Fruit fly (Drosophila melanogaster) whole organism, embryonic: Measurements from ENCODE around the gene CG14153.

Source experiments
- B-H1 ChIP-seq: fragments of 200-800 bp; sonication (Bioruptor generic); IDR thresholded peaks from 3 replicates; pipeline ENCODE4 v1.3.6; 2022; ENCODE audit warnings: missing biosample characterization, missing genetic modification characterization
- BtbVII ChIP-seq: fragments of 200-800 bp; sonication (Bioruptor generic); optimal IDR thresholded peaks from 3 replicates; lab custom pipeline; 2017; ENCODE audit warnings: missing biosample characterization, mild to moderate bottlenecking, missing genetic modification characterization
- CG10209 ChIP-seq: fragments of 200-800 bp; sonication (Bioruptor generic); optimal IDR thresholded peaks from 3 replicates; lab custom pipeline; 2017; ENCODE audit warnings: missing biosample characterization, mild to moderate bottlenecking, missing genetic modification characterization, missing genetic modification reagents
- CG10321 ChIP-seq: fragments of 200-800 bp; sonication (Bioruptor generic); IDR thresholded peaks from 2 replicates; pipeline ENCODE4 v1.3.6; 2022; ENCODE audit warnings: missing biosample characterization, missing genetic modification characterization
- CG10431 ChIP-seq: fragments of 200-800 bp; sonication (Bioruptor generic); optimal IDR thresholded peaks from 3 replicates; lab custom pipeline; 2018; ENCODE audit warnings: missing biosample characterization, mild to moderate bottlenecking, missing genetic modification characterization
- CG10543 ChIP-seq: fragments of 200-800 bp; sonication (Bioruptor generic); optimal IDR thresholded peaks from 3 replicates; lab custom pipeline; 2017; ENCODE audit warnings: missing biosample characterization, mild to moderate bottlenecking, missing genetic modification characterization, moderate library complexity
- CG10654 ChIP-seq: fragments of 200-800 bp; sonication (Bioruptor generic); optimal IDR thresholded peaks from 2 replicates; lab custom pipeline; 2016; ENCODE audit warnings: missing biosample characterization, missing genetic modification characterization
- CG11696 ChIP-seq: fragments of 200-800 bp; sonication (Bioruptor generic); IDR thresholded peaks from 2 replicates; pipeline ENCODE4 v1.3.6; 2022; ENCODE audit warnings: missing biosample characterization, missing genetic modification characterization
- CG13123 ChIP-seq: fragments of 200-800 bp; sonication (Bioruptor generic); optimal IDR thresholded peaks from 2 replicates; lab custom pipeline; 2016; ENCODE audit warnings: missing biosample characterization, missing genetic modification characterization
- CG13296 ChIP-seq: fragments of 200-800 bp; sonication (Bioruptor generic); optimal IDR thresholded peaks from 3 replicates; lab custom pipeline; 2018; ENCODE audit warnings: missing biosample characterization, mild to moderate bottlenecking, missing genetic modification characterization
- CG13775 ChIP-seq: fragments of 200-800 bp; sonication (Bioruptor generic); optimal IDR thresholded peaks from 3 replicates; lab custom pipeline; 2017; ENCODE audit warnings: missing biosample characterization, mild to moderate bottlenecking, missing genetic modification characterization
- CG13894 ChIP-seq: fragments of 200-800 bp; sonication (Bioruptor generic); optimal IDR thresholded peaks from 3 replicates; lab custom pipeline; 2018; ENCODE audit warnings: missing biosample characterization, mild to moderate bottlenecking, missing genetic modification characterization, moderate library complexity
- CG14667 ChIP-seq: fragments of 200-800 bp; sonication (Bioruptor generic); IDR thresholded peaks from 2 replicates; pipeline ENCODE4 v1.3.6; 2022; ENCODE audit warnings: missing biosample characterization, missing genetic modification characterization
- CG1529 ChIP-seq: fragments of 200-800 bp; sonication (Bioruptor generic); optimal IDR thresholded peaks from 3 replicates; lab custom pipeline; 2018; ENCODE audit warnings: missing biosample characterization, missing genetic modification characterization
- CG16779 ChIP-seq: fragments of 200-800 bp; sonication (Bioruptor generic); IDR thresholded peaks from 2 replicates; pipeline ENCODE4 v1.3.6; 2022; ENCODE audit warnings: missing biosample characterization, missing genetic modification characterization
- CG18262 ChIP-seq: fragments of 200-800 bp; optimal IDR thresholded peaks from 3 replicates; lab custom pipeline; 2019; ENCODE audit warnings: missing biosample characterization, mild to moderate bottlenecking, missing genetic modification characterization, moderate library complexity
- CG3065 ChIP-seq: fragments of 200-800 bp; sonication (Bioruptor generic); optimal IDR thresholded peaks from 2 replicates; lab custom pipeline; 2016; ENCODE audit warnings: missing biosample characterization, missing genetic modification characterization
- CG3163 ChIP-seq: fragments of 200-800 bp; sonication (Bioruptor generic); optimal IDR thresholded peaks from 3 replicates; lab custom pipeline; 2016; ENCODE audit warnings: missing biosample characterization, missing genetic modification characterization
- CG3407 ChIP-seq: fragments of 200-800 bp; sonication (Bioruptor generic); optimal IDR thresholded peaks from 2 replicates; lab custom pipeline; 2018; ENCODE audit warnings: missing biosample characterization, mild to moderate bottlenecking, missing genetic modification characterization
- CG34376 ChIP-seq: fragments of 200-800 bp; sonication (Bioruptor generic); optimal IDR thresholded peaks from 2 replicates; lab custom pipeline; 2018; ENCODE audit warnings: missing biosample characterization, mild to moderate bottlenecking, missing genetic modification characterization
- CG4424 ChIP-seq: fragments of 200-800 bp; sonication (Bioruptor generic); optimal IDR thresholded peaks from 3 replicates; lab custom pipeline; 2016; ENCODE audit warnings: missing biosample characterization, missing genetic modification characterization
- CG6175 ChIP-seq: fragments of 200-800 bp; sonication (Bioruptor generic); IDR thresholded peaks from 3 replicates; pipeline ENCODE4 v1.3.6; 2022; ENCODE audit warnings: missing biosample characterization, missing genetic modification characterization
- CG6791 ChIP-seq: fragments of 200-800 bp; sonication (Bioruptor generic); IDR thresholded peaks from 3 replicates; pipeline ENCODE4 v1.3.6; 2022; ENCODE audit warnings: missing biosample characterization, missing genetic modification characterization; ENCODE audit not compliant: partially characterized antibody
- CG7745 ChIP-seq: fragments of 200-800 bp; sonication (Bioruptor generic); optimal IDR thresholded peaks from 2 replicates; lab custom pipeline; 2018; ENCODE audit warnings: missing biosample characterization, mild to moderate bottlenecking, missing genetic modification characterization, moderate library complexity
- CG8765 ChIP-seq: fragments of 200-800 bp; sonication (Bioruptor generic); IDR thresholded peaks from 2 replicates; pipeline ENCODE4 v1.3.6; 2022; ENCODE audit warnings: missing biosample characterization, missing genetic modification characterization
- Hey ChIP-seq: fragments of 200-800 bp; sonication (Bioruptor generic); optimal IDR thresholded peaks from 3 replicates; lab custom pipeline; 2018; ENCODE audit warnings: missing biosample characterization, mild to moderate bottlenecking, missing genetic modification characterization
- Hr3 ChIP-seq: fragments of 200-800 bp; sonication (Bioruptor generic); optimal IDR thresholded peaks from 3 replicates; lab custom pipeline; 2016; ENCODE audit warnings: missing biosample characterization, missing genetic modification characterization
- Med ChIP-seq: fragments of 200-800 bp; sonication (Bioruptor generic); peaks from one replicate; lab custom pipeline; 2016; ENCODE audit warnings: missing biosample characterization, missing genetic modification characterization, mild to moderate bottlenecking, inconsistent platforms, moderate library complexity
- NC2β ChIP-seq: fragments of 200-800 bp; sonication (Bioruptor generic); optimal IDR thresholded peaks from 2 replicates; lab custom pipeline; 2016; ENCODE audit warnings: missing biosample characterization, missing genetic modification characterization
- NK7.1 ChIP-seq: fragments of 200-800 bp; sonication (Bioruptor generic); optimal IDR thresholded peaks from 3 replicates; lab custom pipeline; 2016; ENCODE audit warnings: missing biosample characterization, missing genetic modification characterization
- Rx ChIP-seq: fragments of 200-800 bp; sonication (Bioruptor generic); IDR thresholded peaks from 2 replicates; pipeline ENCODE4 v1.3.6; 2022; ENCODE audit warnings: missing biosample characterization, missing genetic modification characterization
- Spps ChIP-seq: fragments of 200-800 bp; sonication (Bioruptor generic); optimal IDR thresholded peaks from 2 replicates; lab custom pipeline; 2018; ENCODE audit warnings: missing biosample characterization, mild to moderate bottlenecking, missing genetic modification characterization
- Ssrp ChIP-seq: fragments of 200-800 bp; sonication (Bioruptor generic); optimal IDR thresholded peaks from 2 replicates; lab custom pipeline; 2018; ENCODE audit warnings: missing biosample characterization, mild to moderate bottlenecking, missing genetic modification characterization, moderate library complexity
- TFAM ChIP-seq: fragments of 200-800 bp; sonication (Bioruptor generic); optimal IDR thresholded peaks from 2 replicates; lab custom pipeline; 2017; ENCODE audit warnings: missing biosample characterization, missing genetic modification characterization, inconsistent platforms
- YL-1 ChIP-seq: fragments of 200-800 bp; sonication (Bioruptor generic); optimal IDR thresholded peaks from 3 replicates; lab custom pipeline; 2017; ENCODE audit warnings: missing biosample characterization, mild to moderate bottlenecking, missing genetic modification characterization
- ash1 ChIP-seq: fragments of 200-800 bp; sonication (Bioruptor generic); optimal IDR thresholded peaks from 2 replicates; lab custom pipeline; 2018; ENCODE audit warnings: missing biosample characterization, mild to moderate bottlenecking, missing genetic modification characterization
- bigmax ChIP-seq: fragments of 200-800 bp; sonication (Bioruptor generic); optimal IDR thresholded peaks from 2 replicates; lab custom pipeline; 2018; ENCODE audit warnings: missing biosample characterization, mild to moderate bottlenecking, missing genetic modification characterization
- danr ChIP-seq: fragments of 200-800 bp; sonication (Bioruptor generic); IDR thresholded peaks from 2 replicates; pipeline ENCODE4 v1.3.6; 2022; ENCODE audit warnings: missing biosample characterization, missing genetic modification characterization
- fd3F ChIP-seq: fragments of 200-800 bp; sonication (Bioruptor generic); optimal IDR thresholded peaks from 2 replicates; lab custom pipeline; 2018; ENCODE audit warnings: missing biosample characterization, mild to moderate bottlenecking, missing genetic modification characterization, moderate library complexity
- fru ChIP-seq: fragments of >200 bp; optimal IDR thresholded peaks from 2 replicates; lab custom pipeline; 2017
- gem ChIP-seq: fragments of 200-800 bp; sonication (Bioruptor generic); optimal IDR thresholded peaks from 2 replicates; lab custom pipeline; 2019; ENCODE audit warnings: missing biosample characterization, mild to moderate bottlenecking, missing genetic modification characterization, moderate library complexity
- her ChIP-seq: fragments of 200-800 bp; sonication (Bioruptor generic); optimal IDR thresholded peaks from 2 replicates; lab custom pipeline; 2016; ENCODE audit warnings: missing biosample characterization, missing genetic modification characterization
- maf-S ChIP-seq: fragments of 200-800 bp; sonication (Bioruptor generic); optimal IDR thresholded peaks from 2 replicates; lab custom pipeline; 2016; ENCODE audit warnings: missing biosample characterization, missing genetic modification characterization
- onecut ChIP-seq: fragments of 200-800 bp; sonication (Bioruptor generic); IDR thresholded peaks from 2 replicates; pipeline ENCODE4 v1.3.6; 2022; ENCODE audit warnings: missing biosample characterization, missing genetic modification characterization
- p53 ChIP-seq: fragments of 200-800 bp; sonication (Bioruptor generic); optimal IDR thresholded peaks from 2 replicates; lab custom pipeline; 2016; ENCODE audit warnings: missing biosample characterization, missing genetic modification characterization
- row ChIP-seq: fragments of 200-800 bp; sonication (Bioruptor generic); IDR thresholded peaks from 3 replicates; pipeline ENCODE4 v1.3.6; 2022; ENCODE audit warnings: missing biosample characterization, missing genetic modification characterization
- sim ChIP-seq: fragments of 200-800 bp; sonication (Bioruptor generic); IDR thresholded peaks from 2 replicates; pipeline ENCODE4 v1.3.6; 2022; ENCODE audit warnings: missing biosample characterization, missing genetic modification characterization
- sima ChIP-seq: fragments of 200-800 bp; sonication (Bioruptor generic); optimal IDR thresholded peaks from 2 replicates; lab custom pipeline; 2016; ENCODE audit warnings: missing biosample characterization, missing genetic modification characterization
- sna ChIP-seq: fragments of 200-800 bp; sonication (Bioruptor generic); IDR thresholded peaks from 2 replicates; pipeline ENCODE4 v1.3.6; 2022; ENCODE audit warnings: missing biosample characterization, missing genetic modification characterization; ENCODE audit not compliant: partially characterized antibody
- sr ChIP-seq: fragments of 200-800 bp; sonication (Bioruptor generic); IDR thresholded peaks from 3 replicates; pipeline ENCODE4 v1.3.6; 2022; ENCODE audit warnings: missing biosample characterization, missing genetic modification characterization
- ssp ChIP-seq: fragments of 200-800 bp; sonication (Bioruptor generic); IDR thresholded peaks from 2 replicates; pipeline ENCODE4 v1.3.6; 2022; ENCODE audit warnings: missing biosample characterization, missing genetic modification characterization
- zfh2 ChIP-seq: fragments of 200-800 bp; sonication (Bioruptor generic); optimal IDR thresholded peaks from 2 replicates; lab custom pipeline; 2016; ENCODE audit warnings: missing biosample characterization, missing genetic modification characterization

Gene CG14153

DNA sequence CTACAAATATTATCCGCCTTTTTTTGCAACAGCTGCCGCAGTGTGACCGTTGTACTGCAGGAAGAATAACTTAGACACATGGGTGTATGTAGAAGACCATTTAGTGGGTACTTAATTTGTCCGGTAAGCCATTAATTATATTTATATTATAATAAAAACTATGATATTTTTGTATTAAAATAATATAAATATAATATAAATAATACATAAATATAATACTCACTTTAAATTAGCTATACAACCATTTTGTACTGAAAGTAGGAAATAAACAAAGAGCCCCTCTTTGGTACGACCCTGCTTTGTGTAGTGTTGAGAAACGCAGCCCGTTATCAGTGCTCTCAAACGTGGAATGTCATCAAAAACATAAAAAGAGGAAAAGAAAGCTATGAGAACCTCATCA is 5.5 kb upstream of the CG14153 start, which contains the start of gene Cnep1r2 (continued):
- TF ChIP-seq fd3F (GFP tag; lab: Kevin White, UChicago) = peak; percentile 96
- TF ChIP-seq Ssrp (tag; lab: Kevin White, UChicago) = peak; percentile 98
- peak; percentile 91 for TF ChIP-seq CG13123 (GFP tag; lab: Kevin White, UChicago)
- TF ChIP-seq sim (GFP tag; lab: Robert Waterston, UW) = peak; percentile 88
- peak; percentile 99 for TF ChIP-seq row
- peak; percentile 87 for TF ChIP-seq Rx (GFP tag; lab: Robert Waterston, UW)
- TF ChIP-seq CG10209 (GFP tag; lab: Kevin White, UChicago) = peak; percentile 97
- TF ChIP-seq NC2β (GFP tag; lab: Kevin White, UChicago) = peak; percentile 35
- TF ChIP-seq CG10654 = peak; percentile 92
- TF ChIP-seq sima (GFP tag; lab: Kevin White, UChicago) = no peak
- TF ChIP-seq CG10431 (GFP tag; lab: Kevin White, UChicago) = peak; percentile 90
- TF ChIP-seq CG18262 (tag; lab: Kevin White, UChicago) = peak; percentile 98
- TF ChIP-seq p53 (GFP tag; lab: Kevin White, UChicago) = no peak
- peak; percentile 93 for TF ChIP-seq Spps (tag; lab: Kevin White, UChicago)
- peak; percentile 90 for TF ChIP-seq CG3407 (GFP tag; lab: Kevin White, UChicago)
- peak; percentile 47 for TF ChIP-seq NK7.1 (GFP tag; lab: Kevin White, UChicago)
- TF ChIP-seq Hey = peak; percentile 68
- peak; percentile 88 for TF ChIP-seq CG3065 (GFP tag; lab: Kevin White, UChicago)
- peak; percentile 96 for TF ChIP-seq CG13894 (tag; lab: Kevin White, UChicago)
- peak; percentile 82 for TF ChIP-seq CG34376 (GFP tag; lab: Kevin White, UChicago)
- peak; percentile 95 for TF ChIP-seq CG14667
- peak; percentile 92 for TF ChIP-seq ssp (GFP tag; lab: Robert Waterston, UW)
- peak; percentile 82 for TF ChIP-seq zfh2
- peak; percentile 80 for TF ChIP-seq onecut (GFP tag; lab: Robert Waterston, UW)
- peak; percentile 93 for TF ChIP-seq B-H1 (GFP tag; lab: Robert Waterston, UW)
- TF ChIP-seq CG4424 (GFP tag; lab: Kevin White, UChicago) = peak; percentile 92
- peak; percentile 87 for TF ChIP-seq CG6175 (GFP tag; lab: Robert Waterston, UW)
- TF ChIP-seq CG8765 = peak; percentile 89
- TF ChIP-seq CG13775 (GFP tag; lab: Kevin White, UChicago) = peak; percentile 97
- TF ChIP-seq maf-S = peak; percentile 49
- TF ChIP-seq Hr3 (GFP tag; lab: Kevin White, UChicago) = peak; percentile 98
- peak; percentile 38 for TF ChIP-seq CG3163 (GFP tag; lab: Kevin White, UChicago)
- peak; percentile 43; the same call in 1 of the 2 replicates for TF ChIP-seq CG10321 (GFP tag; lab: Robert Waterston, UW)
- TF ChIP-seq her = peak; percentile 3
- TF ChIP-seq gem (tag; lab: Kevin White, UChicago) = peak; percentile 99
- TF ChIP-seq CG11696 (GFP tag; lab: Robert Waterston, UW) = peak; percentile 79
- TF ChIP-seq TFAM = no peak
- TF ChIP-seq sna (GFP tag; lab: Robert Waterston, UW) = no peak
- TF ChIP-seq bigmax (GFP tag; lab: Kevin White, UChicago) = peak; percentile 48
- TF ChIP-seq CG13296 (GFP tag; lab: Kevin White, UChicago) = peak; percentile 93
- no peak for TF ChIP-seq CG6791 (GFP tag; lab: Robert Waterston, UW)
- peak; percentile 55 for TF ChIP-seq ash1 (GFP tag; lab: Kevin White, UChicago)
- peak; percentile 86 for TF ChIP-seq BtbVII (GFP tag; lab: Kevin White, UChicago)
- peak; percentile 90 for TF ChIP-seq Med (GFP tag; lab: Kevin White, UChicago)
- TF ChIP-seq CG16779 (GFP tag; lab: Robert Waterston, UW) = peak; percentile 49; the same call in 1 of the 2 replicates
- TF ChIP-seq CG1529 = peak; percentile 85
- no peak for TF ChIP-seq fru (lab: Kevin White, UChicago)
- TF ChIP-seq sr (GFP tag; lab: Robert Waterston, UW) = peak; percentile 68; the same call in 1 of the 3 replicates
- TF ChIP-seq CG10543 (GFP tag; lab: Kevin White, UChicago) = peak; percentile 97
- TF ChIP-seq danr (GFP tag; lab: Robert Waterston, UW) = peak; percentile 84
- peak; percentile 95 for TF ChIP-seq YL-1 (GFP tag; lab: Kevin White, UChicago)
- TF ChIP-seq CG7745 (tag; lab: Kevin White, UChicago) = peak; percentile 63
